Worm (Caenorhabditis elegans) whole organism, young adult: ENCODE data around the gene R05F9.9.

Source experiments
- C06A6.2 ChIP-seq: fragments of 200-800 bp; sonication (Bioruptor generic); conservative IDR thresholded peaks from 2 replicates; pipeline ENCODE4 v1.3.6; 2022; ENCODE audit warnings: missing genetic modification characterization, missing compliant biosample characterization
- D2030.7 ChIP-seq: fragments of 200-800 bp; sonication (Bioruptor generic); IDR thresholded peaks from 2 replicates; pipeline ENCODE4 v1.3.6; 2022; ENCODE audit warnings: missing genetic modification reagents, missing genetic modification characterization, missing compliant biosample characterization
- F23B12.7 ChIP-seq: sonication (generic microtip); optimal IDR thresholded peaks from 2 replicates; lab custom pipeline; 2017; ENCODE audit warnings: missing genetic modification characterization, mild to moderate bottlenecking, missing compliant biosample characterization, antibody characterized with exemption, moderate library complexity; ENCODE audit not compliant: insufficient read depth
- F33H1.4 ChIP-seq: fragments of 200-800 bp; sonication (Bioruptor generic); IDR thresholded peaks from 2 replicates; pipeline ENCODE4 v1.3.6; 2022; ENCODE audit warnings: missing genetic modification reagents, missing genetic modification characterization, missing compliant biosample characterization
- F37B4.10 ChIP-seq: fragments of 200-800 bp; sonication (Bioruptor generic); IDR thresholded peaks from 2 replicates; pipeline ENCODE4 v1.3.6; 2022; ENCODE audit warnings: missing genetic modification characterization, missing compliant biosample characterization
- F52B5.7 ChIP-seq: sonication (generic microtip); optimal IDR thresholded peaks from 2 replicates; lab custom pipeline; 2016; ENCODE audit warnings: mild to moderate bottlenecking, missing genetic modification characterization, missing compliant biosample characterization
- F57A8.1 ChIP-seq: fragments of 200-800 bp; sonication (Bioruptor generic); optimal IDR thresholded peaks from 2 replicates; lab custom pipeline; 2018; ENCODE audit warnings: mild to moderate bottlenecking, missing genetic modification characterization, moderate library complexity, missing compliant biosample characterization
- K11D2.4 ChIP-seq: fragments of 200-800 bp; sonication (Bioruptor generic); IDR thresholded peaks from 2 replicates; pipeline ENCODE4 v1.3.6; 2022; ENCODE audit warnings: missing genetic modification reagents, missing genetic modification characterization, missing compliant biosample characterization
- K12H6.12 ChIP-seq: fragments of 200-800 bp; sonication (Bioruptor generic); optimal IDR thresholded peaks from 2 replicates; lab custom pipeline; 2018; ENCODE audit warnings: mild to moderate bottlenecking, missing genetic modification characterization, missing compliant biosample characterization
- T07F8.4 ChIP-seq: sonication (generic microtip); optimal IDR thresholded peaks from 2 replicates; lab custom pipeline; 2016; ENCODE audit warnings: mild to moderate bottlenecking, missing genetic modification characterization, moderate library complexity, missing compliant biosample characterization
- T26A5.8 ChIP-seq: sonication (generic microtip); optimal IDR thresholded peaks from 2 replicates; lab custom pipeline; 2016; ENCODE audit warnings: missing genetic modification characterization, missing compliant biosample characterization
- Y67H2A.10 ChIP-seq: fragments of 200-800 bp; sonication (Bioruptor generic); conservative IDR thresholded peaks from 2 replicates; pipeline ENCODE4 v1.3.6; 2022; ENCODE audit warnings: missing genetic modification reagents, missing genetic modification characterization, missing compliant biosample characterization
- Y95B8A.8 ChIP-seq: fragments of 200-800 bp; sonication (Bioruptor generic); IDR thresholded peaks from 2 replicates; pipeline ENCODE4 v1.3.6; 2022; ENCODE audit warnings: missing genetic modification reagents, missing genetic modification characterization, missing compliant biosample characterization
- akir-1 ChIP-seq: fragments of 200-800 bp; sonication (Bioruptor generic); optimal IDR thresholded peaks from 2 replicates; lab custom pipeline; 2018; ENCODE audit warnings: mild to moderate bottlenecking, missing genetic modification characterization, moderate library complexity, missing compliant biosample characterization
- bed-1 ChIP-seq: fragments of 200-800 bp; sonication (Bioruptor generic); IDR thresholded peaks from 2 replicates; pipeline ENCODE4 v1.3.6; 2022; ENCODE audit warnings: missing genetic modification reagents, missing genetic modification characterization, missing compliant biosample characterization
- ceh-100 ChIP-seq: fragments of 200-800 bp; sonication (Bioruptor generic); IDR thresholded peaks from 2 replicates; pipeline ENCODE4 v1.3.6; 2022; ENCODE audit warnings: missing genetic modification reagents, missing genetic modification characterization, missing compliant biosample characterization
- ceh-27 ChIP-seq: fragments of 200-800 bp; sonication (Bioruptor generic); optimal IDR thresholded peaks from 2 replicates; lab custom pipeline; 2018; ENCODE audit warnings: mild to moderate bottlenecking, missing genetic modification characterization, moderate library complexity, missing compliant biosample characterization
- ceh-40 ChIP-seq: fragments of 200-800 bp; sonication (Bioruptor generic); IDR thresholded peaks from 2 replicates; pipeline ENCODE4 v1.3.6; 2022; ENCODE audit warnings: missing genetic modification characterization, missing compliant biosample characterization
- ceh-91 ChIP-seq: fragments of 200-800 bp; sonication (Bioruptor generic); IDR thresholded peaks from 2 replicates; pipeline ENCODE4 v1.3.6; 2022; ENCODE audit warnings: missing genetic modification reagents, missing genetic modification characterization, missing compliant biosample characterization
- dox-1 ChIP-seq: fragments of 200-800 bp; sonication (Bioruptor generic); IDR thresholded peaks from 2 replicates; pipeline ENCODE4 v1.3.6; 2022; ENCODE audit warnings: missing genetic modification reagents, missing genetic modification characterization, missing compliant biosample characterization
- dpl-1 ChIP-seq: fragments of 150-350 bp; optimal IDR thresholded peaks from 2 replicates; lab custom pipeline; 2014; ENCODE audit warnings: missing biosample characterization, missing genetic modification reagents, missing genetic modification characterization
- egrh-3 ChIP-seq: fragments of 200-800 bp; sonication (Bioruptor generic); IDR thresholded peaks from 2 replicates; pipeline ENCODE4 v1.3.6; 2022; ENCODE audit warnings: missing genetic modification reagents, missing genetic modification characterization, missing compliant biosample characterization
- ekl-4 ChIP-seq: fragments of 200-800 bp; sonication (Bioruptor generic); IDR thresholded peaks from 2 replicates; pipeline ENCODE4 v1.3.6; 2022; ENCODE audit warnings: missing genetic modification reagents, missing genetic modification characterization, missing compliant biosample characterization
- ets-4 ChIP-seq: fragments of 200-800 bp; sonication (Bioruptor generic); optimal IDR thresholded peaks from 2 replicates; lab custom pipeline; 2018; ENCODE audit warnings: mild to moderate bottlenecking, missing genetic modification characterization, missing compliant biosample characterization
- hmg-20 ChIP-seq: fragments of 200-800 bp; sonication (Bioruptor generic); IDR thresholded peaks from 2 replicates; pipeline ENCODE4 v1.3.6; 2022; ENCODE audit warnings: missing genetic modification reagents, missing genetic modification characterization, missing compliant biosample characterization
- lin-35 ChIP-seq, 3 experiments: fragments of 150-350 bp in 2 of 3; sonication (generic microtip) in 1 of 3; optimal IDR thresholded peaks; 2 replicates each; lab custom pipeline; 2014 to 2018; ENCODE audit warnings: missing biosample characterization in 3 of 3, missing genetic modification characterization in 3 of 3, missing genetic modification reagents in 3 of 3
- madf-6 ChIP-seq: fragments of 200-800 bp; sonication (Bioruptor generic); IDR thresholded peaks from 2 replicates; pipeline ENCODE4 v1.3.6; 2022; ENCODE audit warnings: missing genetic modification reagents, missing genetic modification characterization, missing compliant biosample characterization
- mes-4 ChIP-seq: sonication (generic microtip); optimal IDR thresholded peaks from 2 replicates; lab custom pipeline; 2016; ENCODE audit warnings: missing genotype, missing genetic modification characterization, missing compliant biosample characterization
- mxl-1 ChIP-seq: sonication (generic microtip); optimal IDR thresholded peaks from 2 replicates; lab custom pipeline; 2016; ENCODE audit warnings: missing genetic modification characterization, missing compliant biosample characterization
- nfyb-1 ChIP-seq: fragments of 200-800 bp; sonication (Bioruptor generic); IDR thresholded peaks from 2 replicates; pipeline ENCODE4 v1.3.6; 2022; ENCODE audit warnings: missing genetic modification reagents, missing genetic modification characterization, missing compliant biosample characterization
- nhr-90 ChIP-seq: sonication (generic microtip); optimal IDR thresholded peaks from 2 replicates; lab custom pipeline; 2016; ENCODE audit warnings: missing genotype, mild to moderate bottlenecking, missing genetic modification characterization, missing compliant biosample characterization
- pbrm-1 ChIP-seq: fragments of 200-800 bp; sonication (Bioruptor generic); IDR thresholded peaks from 2 replicates; pipeline ENCODE4 v1.3.6; 2022; ENCODE audit warnings: missing genetic modification reagents, missing genetic modification characterization, missing compliant biosample characterization
- repo-1 ChIP-seq: sonication (generic microtip); optimal IDR thresholded peaks from 2 replicates; lab custom pipeline; 2017; ENCODE audit warnings: mild to moderate bottlenecking, missing genetic modification characterization, missing compliant biosample characterization
- snpc-1.1 ChIP-seq: sonication (generic microtip); optimal IDR thresholded peaks from 2 replicates; lab custom pipeline; 2017; ENCODE audit warnings: missing genetic modification characterization, mild to moderate bottlenecking, missing compliant biosample characterization, antibody characterized with exemption, moderate library complexity, missing genotype, missing genetic modification reagents; ENCODE audit not compliant: insufficient read depth
- snpc-1.3 ChIP-seq: sonication (generic microtip); optimal IDR thresholded peaks from 2 replicates; lab custom pipeline; 2017; ENCODE audit warnings: missing genetic modification characterization, mild to moderate bottlenecking, missing compliant biosample characterization, antibody characterized with exemption, moderate library complexity, missing genotype, missing genetic modification reagents; ENCODE audit not compliant: insufficient read depth
- unc-130 ChIP-seq: sonication (generic microtip); optimal IDR thresholded peaks from 2 replicates; lab custom pipeline; 2016; ENCODE audit warnings: missing genetic modification reagents, missing genetic modification characterization, missing compliant biosample characterization
- xnd-1 ChIP-seq: sonication (generic microtip); optimal IDR thresholded peaks from 2 replicates; lab custom pipeline; 2016; ENCODE audit warnings: missing genotype, missing genetic modification reagents, missing genetic modification characterization, missing compliant biosample characterization
- zim-3 ChIP-seq: sonication (generic microtip); optimal IDR thresholded peaks from 2 replicates; lab custom pipeline; 2017; ENCODE audit warnings: mild to moderate bottlenecking, missing genetic modification characterization, moderate library complexity, missing compliant biosample characterization
- ztf-22 ChIP-seq: fragments of 200-800 bp; sonication (Bioruptor generic); optimal IDR thresholded peaks from 2 replicates; lab custom pipeline; 2018; ENCODE audit warnings: mild to moderate bottlenecking, missing genetic modification characterization, moderate library complexity, missing compliant biosample characterization
- ztf-25 ChIP-seq: fragments of 200-800 bp; sonication (Bioruptor generic); IDR thresholded peaks from 2 replicates; pipeline ENCODE4 v1.3.6; 2022; ENCODE audit warnings: missing genetic modification reagents, missing genetic modification characterization, missing compliant biosample characterization
- ztf-28 ChIP-seq: fragments of 200-800 bp; sonication (Bioruptor generic); IDR thresholded peaks from 2 replicates; pipeline ENCODE4 v1.3.6; 2022; ENCODE audit warnings: missing genetic modification reagents, missing genetic modification characterization, missing compliant biosample characterization
- ztf-3 ChIP-seq: fragments of 200-800 bp; sonication (Bioruptor generic); optimal IDR thresholded peaks from 2 replicates; lab custom pipeline; 2018; ENCODE audit warnings: mild to moderate bottlenecking, missing genetic modification characterization, missing compliant biosample characterization

Gene R05F9.9

ce11 chrII:4904277-4904676 is 2.4 kb upstream of the R05F9.9 start (continued):
- peak; percentile 69 for TF ChIP-seq D2030.7 (GFP tag; lab: Robert Waterston, UW)
- no peak for TF ChIP-seq ceh-40 (GFP tag; lab: Robert Waterston, UW)
- TF ChIP-seq ceh-100: no peak
- TF ChIP-seq nhr-90 (tag; lab: Kevin White, UChicago): no peak
- no peak for TF ChIP-seq ztf-25
- peak; percentile 26 for TF ChIP-seq xnd-1
- no peak for TF ChIP-seq ztf-28 (GFP tag; lab: Robert Waterston, UW)
- peak; percentile 58 for TF ChIP-seq snpc-1.3
- no peak for TF ChIP-seq egrh-3 (GFP tag; lab: Robert Waterston, UW)
- TF ChIP-seq zim-3: no peak
- no peak for TF ChIP-seq mxl-1 (tag; lab: Kevin White, UChicago)
- no peak for TF ChIP-seq T07F8.4 (tag; lab: Kevin White, UChicago)
- TF ChIP-seq K11D2.4: no peak
- peak; percentile 32 for TF ChIP-seq ceh-27 (GFP tag; lab: Kevin White, UChicago)
- TF ChIP-seq madf-6 (GFP tag; lab: Robert Waterston, UW): peak; percentile 82
- TF ChIP-seq ets-4 (GFP tag; lab: Kevin White, UChicago): no peak
- TF ChIP-seq lin-35 (GFP tag; optimal IDR thresholded peaks at IDR 0.05; lab: Kevin White, UChicago): peak in 1 of 3 experiments; percentile 68
- no peak for TF ChIP-seq unc-130 (GFP tag; lab: Kevin White, UChicago)
- TF ChIP-seq ztf-22 (GFP tag; lab: Kevin White, UChicago): no peak
- TF ChIP-seq ceh-91 (GFP tag; lab: Robert Waterston, UW): peak; percentile 39; the same call in 1 of the 2 replicates
- TF ChIP-seq K12H6.12 (tag; lab: Kevin White, UChicago): peak; percentile 7
- TF ChIP-seq T26A5.8 (tag; lab: Kevin White, UChicago): no peak
- peak; percentile 73 for TF ChIP-seq dox-1
- TF ChIP-seq repo-1 (tag; lab: Kevin White, UChicago): no peak
- no peak for TF ChIP-seq C06A6.2 (GFP tag; lab: Robert Waterston, UW)
- TF ChIP-seq F52B5.7: no peak
- peak; percentile 52 for TF ChIP-seq snpc-1.1
- peak; percentile 84 for TF ChIP-seq F33H1.4 (GFP tag; lab: Robert Waterston, UW)
- TF ChIP-seq akir-1 (GFP tag; lab: Kevin White, UChicago): no peak
- TF ChIP-seq mes-4 (tag; lab: Kevin White, UChicago): no peak
- peak; percentile 67; the same call in 1 of the 2 replicates for TF ChIP-seq pbrm-1 (GFP tag; lab: Robert Waterston, UW)
- 0 out of 2 replicates have a peak, but pooled peaks have one; percentile 27 for TF ChIP-seq nfyb-1 (GFP tag; lab: Robert Waterston, UW)
- TF ChIP-seq Y67H2A.10 (GFP tag; lab: Robert Waterston, UW): 0 out of 2 replicates have a peak, but pooled peaks have one; percentile 49
- TF ChIP-seq Y95B8A.8: 0 out of 2 replicates have a peak, but pooled peaks have one; percentile 60
- peak; percentile 64 for TF ChIP-seq ekl-4 (GFP tag; lab: Robert Waterston, UW)
- peak; percentile 80 for TF ChIP-seq F23B12.7 (tag; lab: Kevin White, UChicago)
- no peak for TF ChIP-seq F57A8.1 (GFP tag; lab: Kevin White, UChicago)
- TF ChIP-seq ztf-3 (GFP tag; lab: Kevin White, UChicago): no peak
- TF ChIP-seq bed-1: no peak
- no peak for TF ChIP-seq F37B4.10 (GFP tag; lab: Robert Waterston, UW)
- TF ChIP-seq dpl-1: peak; percentile 31
- no peak for TF ChIP-seq hmg-20
